Fruit fly (Drosophila melanogaster) Kc167 (cell line): ENCODE results near the gene dpr4.

Experiments
- Myc ChIP-seq: fragments of >200 bp; optimal IDR thresholded peaks from 2 replicates; lab custom pipeline; 2017; ENCODE audit warnings: missing external identifiers
- Sin3A ChIP-seq: fragments of >200 bp; optimal IDR thresholded peaks from 2 replicates; lab custom pipeline; 2018; ENCODE audit warnings: missing external identifiers
- h ChIP-seq: fragments of >200 bp; optimal IDR thresholded peaks from 3 replicates; lab custom pipeline; 2018; ENCODE audit warnings: missing external identifiers
- insv ChIP-seq: fragments of >200 bp; optimal IDR thresholded peaks from 3 replicates; lab custom pipeline; 2018; ENCODE audit warnings: missing external identifiers
- psq ChIP-seq: fragments of >200 bp; optimal IDR thresholded peaks from 2 replicates; lab custom pipeline; 2017; ENCODE audit warnings: missing external identifiers
- ttk ChIP-seq: sonication (Bioruptor generic); optimal IDR thresholded peaks from 2 replicates; lab custom pipeline; 2017; ENCODE audit warnings: missing external identifiers

Gene dpr4

dm6 chr3R:11563147-11563546, 20.4 kb upstream of the dpr4 start:
- TF ChIP-seq Sin3A (lab: Kevin White, UChicago) (no peak), ttk (lab: Kevin White, UChicago) (no peak), psq (no peak), insv (no peak), h (no peak), Myc (no peak)

dm6 chr3R:11562326-11563109, 19.8 kb upstream of the dpr4 start:
- TF ChIP-seq ttk (lab: Kevin White, UChicago) (no peak), h (no peak), insv (no peak), Sin3A (lab: Kevin White, UChicago) (no peak), psq (no peak), Myc (no peak)

- TF ChIP-seq insv, result no peak
These were observed 18.9 kb upstream of the dpr4 start for dm6 chr3R:11561648-11562047.

dm6 chr3R:11557492-11557965, 14.8 kb upstream of the dpr4 start, which contains the start of gene CG10898:
CG10898 (plus strand) TSS chr3R:11557776.
- TF ChIP-seq ttk (lab: Kevin White, UChicago) (no peak), Myc (no peak), Sin3A (lab: Kevin White, UChicago) (no peak), insv (no peak), psq (no peak), h (no peak)

dm6 chr3R:11554982-11555381, 12.2 kb upstream of the dpr4 start:
- TF ChIP-seq psq (no peak), ttk (lab: Kevin White, UChicago) (no peak), insv (no peak), Sin3A (lab: Kevin White, UChicago) (no peak), h (no peak), Myc (no peak)

dm6 chr3R:11553845-11554244, 11.1 kb upstream of the dpr4 start, which contains the start of gene CG14708:
CG14708 (plus strand) TSS chr3R:11554145.
- no peak for TF ChIP-seq psq
- TF ChIP-seq h, result no peak
- no peak for TF ChIP-seq ttk (lab: Kevin White, UChicago)
- TF ChIP-seq insv, result no peak
- TF ChIP-seq Myc, result no peak
- no peak for TF ChIP-seq Sin3A (lab: Kevin White, UChicago)

dm6 chr3R:11551071-11551470, 8.3 kb upstream of the dpr4 start:
- no peak for TF ChIP-seq Myc

dm6 chr3R:11544150-11544549, 1.4 kb upstream of the dpr4 start:
- TF ChIP-seq insv (no peak), Sin3A (lab: Kevin White, UChicago) (no peak), ttk (lab: Kevin White, UChicago) (no peak), psq (no peak), Myc (no peak), h (no peak)

dm6 chr3R:11531893-11532292, 10.9 kb downstream of the dpr4 start:
- TF ChIP-seq ttk (lab: Kevin White, UChicago) (no peak), Myc (no peak)

dm6 chr3R:11499715-11500235, 43.0 kb downstream of the dpr4 start, which contains the start of gene dpr5:
dpr5 (plus strand) TSS chr3R:11499984.
- TF ChIP-seq h (no peak), Sin3A (lab: Kevin White, UChicago) (no peak), insv (no peak), ttk (lab: Kevin White, UChicago) (no peak), psq (no peak), Myc (no peak)

dm6 chr3R:11490269-11490668, 52.5 kb downstream of the dpr4 start:
- TF ChIP-seq ttk (lab: Kevin White, UChicago), result no peak
- no peak for TF ChIP-seq Myc
- no peak for TF ChIP-seq h
- TF ChIP-seq Sin3A (lab: Kevin White, UChicago), result no peak
- TF ChIP-seq psq, result no peak
- TF ChIP-seq insv, result no peak
